Worm (Caenorhabditis elegans) whole organism, young adult: ENCODE data around the gene F14D2.5.

Experiments used
- F49E8.2 ChIP-seq: sonication (generic microtip); optimal IDR thresholded peaks from 3 replicates; lab custom pipeline; 2017; ENCODE audit warnings: missing genetic modification characterization, mild to moderate bottlenecking, missing compliant biosample characterization, antibody characterized with exemption, moderate library complexity; ENCODE audit not compliant: insufficient read depth
- Y95B8A.8 ChIP-seq: fragments of 200-800 bp; sonication (Bioruptor generic); IDR thresholded peaks from 2 replicates; pipeline ENCODE4 v1.3.6; 2022; ENCODE audit warnings: missing genetic modification reagents, missing genetic modification characterization, missing compliant biosample characterization
- attf-3 ChIP-seq: fragments of 200-800 bp; sonication (Bioruptor generic); conservative IDR thresholded peaks from 2 replicates; pipeline ENCODE4 v1.3.6; 2022; ENCODE audit warnings: missing genetic modification reagents, missing genetic modification characterization, missing compliant biosample characterization
- cebp-2 ChIP-seq: fragments of 200-800 bp; sonication (Bioruptor generic); IDR thresholded peaks from 2 replicates; pipeline ENCODE4 v1.3.6; 2022; ENCODE audit warnings: missing genetic modification characterization, missing compliant biosample characterization
- ceh-40 ChIP-seq: fragments of 200-800 bp; sonication (Bioruptor generic); IDR thresholded peaks from 2 replicates; pipeline ENCODE4 v1.3.6; 2022; ENCODE audit warnings: missing genetic modification characterization, missing compliant biosample characterization
- fkh-3 ChIP-seq: sonication (generic microtip); optimal IDR thresholded peaks from 2 replicates; lab custom pipeline; 2016; ENCODE audit warnings: mild to moderate bottlenecking, missing genetic modification characterization, missing compliant biosample characterization
- hmg-1.2 ChIP-seq: fragments of 200-800 bp; sonication (Bioruptor generic); IDR thresholded peaks from 2 replicates; pipeline ENCODE4 v1.3.6; 2022; ENCODE audit warnings: missing genetic modification reagents, missing genetic modification characterization, missing compliant biosample characterization
- mel-28 ChIP-seq: sonication (generic microtip); optimal IDR thresholded peaks from 2 replicates; lab custom pipeline; 2016; ENCODE audit warnings: borderline replicate concordance, mild to moderate bottlenecking, missing genetic modification characterization, missing compliant biosample characterization
- mes-4 ChIP-seq: sonication (generic microtip); optimal IDR thresholded peaks from 2 replicates; lab custom pipeline; 2016; ENCODE audit warnings: missing genotype, missing genetic modification characterization, missing compliant biosample characterization
- nhr-27 ChIP-seq: fragments of 200-800 bp; sonication (Bioruptor generic); optimal IDR thresholded peaks from 2 replicates; lab custom pipeline; 2018; ENCODE audit warnings: mild to moderate bottlenecking, missing genetic modification characterization, moderate library complexity, missing compliant biosample characterization
- pha-4 ChIP-seq: fragments of 150-350 bp; sonication (generic microtip); optimal IDR thresholded peaks from 2 replicates; lab custom pipeline; 2014; ENCODE audit warnings: missing biosample characterization, missing genetic modification reagents, missing genetic modification characterization
- rpc-1 ChIP-seq, 2 experiments: fragments of 150-350 bp in 1 of 2; sonication (generic microtip) in 1 of 2; optimal IDR thresholded peaks; 2 replicates each; lab custom pipeline; 2014 to 2018; ENCODE audit warnings: missing biosample characterization in 1 of 2, missing genetic modification characterization in 1 of 2, missing genetic modification reagents in 1 of 2, missing genotype in 1 of 2
- tbp1 ChIP-seq: fragments of 200-800 bp; sonication (Bioruptor generic); optimal IDR thresholded peaks from 2 replicates; lab custom pipeline; 2018; ENCODE audit warnings: mild to moderate bottlenecking, missing genetic modification characterization, missing compliant biosample characterization
- ztf-6 ChIP-seq: fragments of 200-800 bp; sonication (Bioruptor generic); IDR thresholded peaks from 2 replicates; pipeline ENCODE4 v1.3.6; 2022; ENCODE audit warnings: missing genetic modification reagents, missing genetic modification characterization, missing compliant biosample characterization

F14D2.5 gene

ce11 chrII:3385736-3386135, 45.4 kb downstream of the F14D2.5 start, which contains the start of gene T06D4.2:
TSS of gene T06D4.2 (minus strand) at chrII:3385905.
- TF ChIP-seq cebp-2 (GFP tag; lab: Robert Waterston, UW) (no peak), attf-3 (GFP tag; lab: Robert Waterston, UW) (no peak), F49E8.2 (tag; lab: Kevin White, UChicago) (no peak), ztf-6 (GFP tag; lab: Robert Waterston, UW) (no peak), mes-4 (tag; lab: Kevin White, UChicago) (no peak), rpc-1 (optimal IDR thresholded peaks at IDR 0.05; lab: Kevin White, UChicago) (no peak), rpc-1 (tag; optimal IDR thresholded peaks at IDR 0.05; lab: Kevin White, UChicago) (no peak), tbp1 (GFP tag; lab: Kevin White, UChicago) (no peak), mel-28 (tag; lab: Kevin White, UChicago) (no peak), pha-4 (tag; lab: Kevin White, UChicago) (no peak), ceh-40 (no peak)

ce11 chrII:3387503-3387902, 47.2 kb downstream of the F14D2.5 start, which contains the start of gene T06D4.6:
TSS of gene T06D4.6 (minus strand) at chrII:3387603.
- TF ChIP-seq hmg-1.2 (GFP tag; lab: Robert Waterston, UW) (peak; percentile 52; the same call in 1 of the 2 replicates), fkh-3 (tag; lab: Kevin White, UChicago) (no peak), Y95B8A.8 (no peak), nhr-27 (tag; lab: Kevin White, UChicago) (no peak)
